Worm (Caenorhabditis elegans) whole organism, L4 larva: ENCODE measurements around the gene lin-13.
A peak's percentile ranks its signal among the peaks of the same experiment; 100 is the strongest.

ENCODE experiments used
- R02D3.7 ChIP-seq: fragments of 150-350 bp; sonication (generic microtip); optimal IDR thresholded peaks from 3 replicates; lab custom pipeline; 2014; ENCODE audit warnings: missing biosample characterization, missing genetic modification characterization
- Y48G9A.11 ChIP-seq: fragments of 200-800 bp; sonication (Bioruptor generic); IDR thresholded peaks from 2 replicates; pipeline ENCODE4 v1.3.6; 2022; ENCODE audit warnings: missing genetic modification reagents, missing genetic modification characterization, missing compliant biosample characterization
- Y5F2A.4 ChIP-seq: fragments of 200-800 bp; sonication (Bioruptor generic); optimal IDR thresholded peaks from 2 replicates; lab custom pipeline; 2018; ENCODE audit warnings: mild to moderate bottlenecking, missing genetic modification characterization, missing compliant biosample characterization
- Y75B8A.6 ChIP-seq: fragments of 200-800 bp; sonication (Bioruptor generic); IDR thresholded peaks from 2 replicates; pipeline ENCODE4 v1.3.6; 2022; ENCODE audit warnings: missing genetic modification reagents, missing genetic modification characterization, missing compliant biosample characterization
- ZK546.5 ChIP-seq, 2 experiments: sonication (generic microtip); optimal IDR thresholded peaks; 2 replicates each; lab custom pipeline; 2017; ENCODE audit warnings: missing biosample characterization in 2 of 2, missing genetic modification characterization in 2 of 2
- aha-1 ChIP-seq: fragments of 150-350 bp; peaks from one replicate; lab custom pipeline; 2014; ENCODE audit warnings: missing biosample characterization, missing genetic modification characterization
- arid-1 ChIP-seq: fragments of 200-800 bp; sonication (Bioruptor generic); conservative IDR thresholded peaks from 2 replicates; pipeline ENCODE4 v1.3.6; 2022; ENCODE audit warnings: missing genetic modification reagents, missing genetic modification characterization, missing compliant biosample characterization
- ceh-32 ChIP-seq: sonication (generic microtip); optimal IDR thresholded peaks from 2 replicates; lab custom pipeline; 2016; ENCODE audit warnings: mild to moderate bottlenecking, missing genetic modification characterization, missing compliant biosample characterization; ENCODE audit not compliant: poor library complexity
- daf-19 ChIP-seq: fragments of 200-800 bp; sonication (Bioruptor generic); conservative IDR thresholded peaks from 2 replicates; pipeline ENCODE4 v1.3.6; 2022; ENCODE audit warnings: missing genetic modification characterization, missing compliant biosample characterization
- dmd-6 ChIP-seq: fragments of 200-800 bp; sonication (Bioruptor generic); IDR thresholded peaks from 2 replicates; pipeline ENCODE4 v1.3.6; 2022; ENCODE audit warnings: missing genetic modification reagents, missing genetic modification characterization, missing compliant biosample characterization
- duxl-1 ChIP-seq: sonication (generic microtip); optimal IDR thresholded peaks from 2 replicates; lab custom pipeline; 2016; ENCODE audit warnings: mild to moderate bottlenecking, missing genetic modification characterization, moderate library complexity, missing compliant biosample characterization; ENCODE audit not compliant: poor library complexity
- dve-1 ChIP-seq: sonication (generic microtip); optimal IDR thresholded peaks from 2 replicates; lab custom pipeline; 2017; ENCODE audit warnings: antibody characterized with exemption, mild to moderate bottlenecking, missing genetic modification characterization, missing compliant biosample characterization; ENCODE audit not compliant: insufficient read depth
- egl-43 ChIP-seq: fragments of 200-800 bp; sonication (Bioruptor generic); IDR thresholded peaks from 2 replicates; pipeline ENCODE4 v1.3.6; 2022; ENCODE audit warnings: missing genetic modification reagents, missing genetic modification characterization, missing compliant biosample characterization
- fkh-10 ChIP-seq: fragments of 150-350 bp; optimal IDR thresholded peaks from 2 replicates; lab custom pipeline; 2014; ENCODE audit warnings: missing biosample characterization, missing genetic modification reagents, missing genetic modification characterization
- hif-1 ChIP-seq, 2 experiments: sonication (generic microtip); optimal IDR thresholded peaks; 2 replicates each; lab custom pipeline; 2016 to 2017; ENCODE audit warnings: missing compliant biosample characterization in 2 of 2, missing genetic modification characterization in 2 of 2, missing genetic modification reagents in 2 of 2, missing genotype in 2 of 2, mild to moderate bottlenecking in 1 of 2
- hlh-11 ChIP-seq: fragments of 200-800 bp; sonication (Bioruptor generic); optimal IDR thresholded peaks from 2 replicates; lab custom pipeline; 2018; ENCODE audit warnings: mild to moderate bottlenecking, missing genetic modification characterization, missing compliant biosample characterization
- jun-1 ChIP-seq: fragments of 150-350 bp; optimal IDR thresholded peaks from 2 replicates; lab custom pipeline; 2014; ENCODE audit warnings: missing biosample characterization, missing genetic modification reagents, missing genetic modification characterization
- lim-7 ChIP-seq: fragments of 200-800 bp; sonication (Bioruptor generic); IDR thresholded peaks from 2 replicates; pipeline ENCODE4 v1.3.6; 2022; ENCODE audit warnings: missing genetic modification characterization, missing compliant biosample characterization
- lin-1 ChIP-seq: fragments of 200-800 bp; sonication (Bioruptor generic); IDR thresholded peaks from 2 replicates; pipeline ENCODE4 v1.3.6; 2022; ENCODE audit warnings: missing genetic modification reagents, missing genetic modification characterization, missing compliant biosample characterization
- lin-15B ChIP-seq: fragments of 150-350 bp; sonication (generic microtip); optimal IDR thresholded peaks from 3 replicates; lab custom pipeline; 2014; ENCODE audit warnings: missing biosample characterization, missing genetic modification characterization
- lir-3 ChIP-seq: sonication (generic microtip); optimal IDR thresholded peaks from 2 replicates; lab custom pipeline; 2016; ENCODE audit warnings: mild to moderate bottlenecking, missing genetic modification characterization, missing compliant biosample characterization
- lsy-2 ChIP-seq, 2 experiments: fragments of 150-350 bp in 1 of 2; sonication (generic microtip) in 1 of 2; optimal IDR thresholded peaks; 2 replicates each; lab custom pipeline; 2014 to 2017; ENCODE audit warnings: missing biosample characterization in 2 of 2, missing genetic modification characterization in 2 of 2
- madf-5 ChIP-seq, 2 experiments: fragments of 200-800 bp; sonication (Bioruptor generic); IDR thresholded peaks; 2 replicates each; pipeline ENCODE4 v1.3.6; 2022; ENCODE audit warnings: missing compliant biosample characterization in 2 of 2, missing genetic modification characterization in 2 of 2
- mdt-29 ChIP-seq: fragments of 200-800 bp; sonication (Bioruptor generic); IDR thresholded peaks from 2 replicates; pipeline ENCODE4 v1.3.6; 2022; ENCODE audit warnings: missing genetic modification reagents, missing genetic modification characterization, missing compliant biosample characterization
- mep-1 ChIP-seq: fragments of 150-350 bp; sonication (generic microtip); optimal IDR thresholded peaks from 3 replicates; lab custom pipeline; 2014; ENCODE audit warnings: missing biosample characterization, missing genetic modification characterization
- mes-2 ChIP-seq: sonication (generic microtip); optimal IDR thresholded peaks from 2 replicates; lab custom pipeline; 2016; ENCODE audit warnings: missing genotype, mild to moderate bottlenecking, missing genetic modification characterization, missing compliant biosample characterization; ENCODE audit not compliant: poor library complexity, severe bottlenecking
- mxl-2 ChIP-seq: fragments of 200-800 bp; sonication (Bioruptor generic); conservative IDR thresholded peaks from 2 replicates; pipeline ENCODE4 v1.3.6; 2022; ENCODE audit warnings: missing genetic modification reagents, missing genetic modification characterization, missing compliant biosample characterization
- nhr-10 ChIP-seq: fragments of 150-350 bp; optimal IDR thresholded peaks from 2 replicates; lab custom pipeline; 2014; ENCODE audit warnings: missing biosample characterization, missing genetic modification characterization
- nhr-11 ChIP-seq: fragments of 150-350 bp; optimal IDR thresholded peaks from 2 replicates; lab custom pipeline; 2014; ENCODE audit warnings: missing biosample characterization, missing genetic modification characterization
- nhr-76 ChIP-seq: fragments of 150-350 bp; optimal IDR thresholded peaks from 2 replicates; lab custom pipeline; 2014; ENCODE audit warnings: missing biosample characterization, missing genetic modification characterization
- saeg-2 ChIP-seq: fragments of 200-800 bp; sonication (Bioruptor generic); IDR thresholded peaks from 2 replicates; pipeline ENCODE4 v1.3.6; 2022; ENCODE audit warnings: missing genetic modification reagents, missing genetic modification characterization, missing compliant biosample characterization
- set-16 ChIP-seq: fragments of 200-800 bp; sonication (Bioruptor generic); IDR thresholded peaks from 2 replicates; pipeline ENCODE4 v1.3.6; 2022; ENCODE audit warnings: missing genetic modification reagents, missing genetic modification characterization, missing compliant biosample characterization
- skn-1 ChIP-seq: fragments of 150-350 bp; optimal IDR thresholded peaks from 2 replicates; lab custom pipeline; 2014; ENCODE audit warnings: missing biosample characterization, missing genetic modification characterization
- snpc-1.2 ChIP-seq: fragments of 200-800 bp; sonication (Bioruptor generic); IDR thresholded peaks from 2 replicates; pipeline ENCODE4 v1.3.6; 2022; ENCODE audit warnings: missing genetic modification reagents, missing genetic modification characterization, missing compliant biosample characterization
- snpc-4 ChIP-seq: fragments of 150-350 bp; optimal IDR thresholded peaks from 2 replicates; lab custom pipeline; 2014; ENCODE audit warnings: missing biosample characterization, missing genetic modification characterization
- unc-62 ChIP-seq, 3 experiments: fragments of 150-350 bp in 1 of 3; sonication (generic microtip); optimal IDR thresholded peaks in 2 of 3; peaks in 1 of 3; 1 replicate in 1 of 3; 2 replicates in 2 of 3; lab custom pipeline; 2014 to 2017; ENCODE audit warnings: missing biosample characterization in 3 of 3, missing genetic modification characterization in 3 of 3, missing genetic modification reagents in 3 of 3, missing genotype in 1 of 3
- zip-2 ChIP-seq: fragments of 150-350 bp; optimal IDR thresholded peaks from 2 replicates; lab custom pipeline; 2014; ENCODE audit warnings: missing biosample characterization, missing genetic modification characterization
- ztf-11 ChIP-seq: fragments of 150-350 bp; optimal IDR thresholded peaks from 2 replicates; lab custom pipeline; 2014; ENCODE audit warnings: missing biosample characterization, missing genetic modification characterization
- ztf-7 ChIP-seq: fragments of 150-350 bp; optimal IDR thresholded peaks from 2 replicates; lab custom pipeline; 2014; ENCODE audit warnings: missing biosample characterization, missing genetic modification characterization

lin-13 gene

ce11 chrIII:7736806-7737205 lies 27.5 kb upstream of the lin-13 start (continued):
- 0 out of 2 replicates have a peak, but pooled peaks have one; percentile 41 for TF ChIP-seq mdt-29 (GFP tag; lab: Robert Waterston, UW)
- TF ChIP-seq lsy-2 (tag; optimal IDR thresholded peaks at IDR 0.05; lab: Kevin White, UChicago) = no peak

ce11 chrIII:7736003-7736402 lies 26.7 kb upstream of the lin-13 start:
- TF ChIP-seq zip-2 (tag; lab: Kevin White, UChicago) (no peak), hif-1 (tag; optimal IDR thresholded peaks at IDR 0.05; lab: Kevin White, UChicago) (no peak), duxl-1 (peak; percentile 39), mep-1 (no peak), unc-62 (GFP tag; optimal IDR thresholded peaks at IDR 0.05 in 1 of 2; lab: Kevin White, UChicago) (peak in 1 of 2 experiments; percentile 67), unc-62 (tag; optimal IDR thresholded peaks at IDR 0.05; lab: Kevin White, UChicago) (no peak), nhr-76 (tag; lab: Kevin White, UChicago) (no peak), Y5F2A.4 (GFP tag; lab: Kevin White, UChicago) (no peak), jun-1 (tag; lab: Kevin White, UChicago) (no peak), hlh-11 (tag; lab: Kevin White, UChicago) (no peak), aha-1 (tag; lab: Kevin White, UChicago) (peak; percentile 76), snpc-1.2 (GFP tag; lab: Robert Waterston, UW) (no peak), lin-15B (tag; lab: Kevin White, UChicago) (no peak), daf-19 (GFP tag; lab: Robert Waterston, UW) (no peak), saeg-2 (no peak), lim-7 (GFP tag; lab: Robert Waterston, UW) (no peak), dve-1 (no peak), R02D3.7 (tag; lab: Kevin White, UChicago) (no peak), Y75B8A.6 (GFP tag; lab: Robert Waterston, UW) (0 out of 2 replicates have a peak, but pooled peaks have one; percentile 18), set-16 (GFP tag; lab: Robert Waterston, UW) (no peak), mxl-2 (no peak), ztf-11 (tag; lab: Kevin White, UChicago) (no peak), nhr-11 (no peak), ZK546.5 (tag; optimal IDR thresholded peaks at IDR 0.05; lab: Kevin White, UChicago) (no peak), snpc-4 (tag; lab: Kevin White, UChicago) (no peak), skn-1 (tag; lab: Kevin White, UChicago) (no peak), ztf-7 (tag; lab: Kevin White, UChicago) (no peak), fkh-10 (GFP tag; lab: Kevin White, UChicago) (no peak), madf-5 (GFP tag; IDR thresholded peaks at IDR 0.05; lab: Robert Waterston, UW) (no peak)
- TF ChIP-seq, all 104 proteins: peak for 4

- TF ChIP-seq Y48G9A.11 (GFP tag; lab: Robert Waterston, UW) (no peak), nhr-10 (tag; lab: Kevin White, UChicago) (no peak), duxl-1 (peak; percentile 26), egl-43 (GFP tag; lab: Robert Waterston, UW) (0 out of 2 replicates have a peak, but pooled peaks have one; percentile 22), unc-62 (GFP tag; optimal IDR thresholded peaks at IDR 0.05 in 1 of 2; lab: Kevin White, UChicago) (peak in 1 of 2 experiments; percentile 63), unc-62 (tag; optimal IDR thresholded peaks at IDR 0.05; lab: Kevin White, UChicago) (no peak), mes-2 (tag; lab: Kevin White, UChicago) (peak; percentile 21)
Observed at ce11 chrIII:7734105-7734504, 24.8 kb upstream of the lin-13 start.

ce11 chrIII:7733563-7733962 lies 24.3 kb upstream of the lin-13 start:
- 0 out of 2 replicates have a peak, but pooled peaks have one; percentile 15 for TF ChIP-seq lin-1
- no peak for TF ChIP-seq lir-3 (tag; lab: Kevin White, UChicago)
- no peak for TF ChIP-seq ceh-32 (tag; lab: Kevin White, UChicago)
- TF ChIP-seq dmd-6 = no peak
- TF ChIP-seq arid-1 = no peak
- TF ChIP-seq, all 104 proteins: peak for 1
